Worm (Caenorhabditis elegans): ENCODE measurements around the gene fbxa-72.

ce11 chrV:722889-723288, 46.3 kb upstream of the fbxa-72 start:
- no peak for TF ChIP-seq saeg-2 (GFP tag; IDR thresholded peaks at IDR 0.05)
- no peak for TF ChIP-seq jun-1 (tag; optimal IDR thresholded peaks at IDR 0.05)
- no peak for TF ChIP-seq F10B5.3 (tag; optimal IDR thresholded peaks at IDR 0.05)
- no peak for TF ChIP-seq spr-1 (tag; optimal IDR thresholded peaks at IDR 0.05)
- TF ChIP-seq R02D3.7 (tag; optimal IDR thresholded peaks at IDR 0.05), result no peak
- no peak for TF ChIP-seq nhr-77 (tag; optimal IDR thresholded peaks at IDR 0.05)
- no peak for TF ChIP-seq hlh-30 (tag; optimal IDR thresholded peaks at IDR 0.05; ENCODE audit: insufficient read depth)
- no peak for TF ChIP-seq php-3 (GFP tag; IDR thresholded peaks at IDR 0.05)
- TF ChIP-seq egl-43 (GFP tag; IDR thresholded peaks at IDR 0.05), result no peak
- TF ChIP-seq lin-39 (tag; optimal IDR thresholded peaks at IDR 0.05), result no peak
- TF ChIP-seq mdl-1 (tag; optimal IDR thresholded peaks at IDR 0.05), result no peak
- TF ChIP-seq nhr-76 (tag; optimal IDR thresholded peaks at IDR 0.05), result no peak
- TF ChIP-seq pha-4 (GFP tag; IDR thresholded peaks at IDR 0.05), result no peak
- no peak for TF ChIP-seq pha-4 (tag; optimal IDR thresholded peaks at IDR 0.05)
